Fruit fly (Drosophila melanogaster) whole organism: ENCODE results near the gene Hexo1.

Experiments
- CG8478 ChIP-seq: fragments of >200 bp; optimal IDR thresholded peaks from 2 replicates; lab custom pipeline; 2018; ENCODE audit warnings: inconsistent platforms
- psq ChIP-seq: fragments of >200 bp; optimal IDR thresholded peaks from 2 replicates; lab custom pipeline; 2017
- usp ChIP-seq: fragments of >200 bp; optimal IDR thresholded peaks from 2 replicates; lab custom pipeline; 2017; ENCODE audit warnings: missing biosample characterization, missing genetic modification characterization, mixed read lengths

DNA sequence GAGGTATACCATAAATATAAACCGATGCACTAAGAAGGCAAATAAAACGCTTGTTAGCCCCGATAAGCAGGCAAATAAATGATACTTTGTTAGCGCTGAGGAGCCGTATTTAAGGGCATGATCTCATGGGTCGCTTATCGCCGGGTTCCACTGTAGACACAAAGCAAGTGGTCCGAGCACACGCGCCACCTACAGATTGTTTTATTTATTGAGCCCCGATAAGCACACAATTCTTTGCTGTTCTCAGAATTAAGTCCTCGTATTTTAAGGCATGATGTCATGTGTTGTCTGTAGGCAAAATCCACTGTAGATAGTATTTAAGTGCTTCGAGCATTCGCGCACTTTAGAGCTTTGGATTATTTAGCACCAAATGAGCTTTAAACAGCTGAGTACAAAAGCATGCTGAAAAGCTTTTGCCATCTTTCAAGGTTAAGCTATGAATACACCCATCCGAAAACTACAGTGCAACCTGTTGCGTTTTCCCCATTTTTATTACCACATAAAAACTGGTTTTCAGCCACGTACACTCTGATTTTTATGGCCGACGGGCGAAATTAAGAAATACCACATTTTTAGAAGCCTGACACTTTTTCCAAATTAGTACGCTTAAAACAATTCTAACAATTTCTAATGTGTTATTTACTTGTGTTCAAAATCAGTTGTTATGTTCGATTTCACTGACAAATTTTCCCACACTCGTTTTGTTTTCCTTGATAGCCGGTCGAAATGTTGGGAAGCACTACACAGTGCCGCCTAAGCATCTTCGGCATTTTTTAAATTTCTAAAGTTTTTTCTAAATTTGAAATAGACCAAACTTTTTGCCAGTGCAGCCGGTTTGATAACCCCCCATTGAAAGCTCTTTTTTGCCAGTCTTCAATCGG is 48.8 kb upstream of the Hexo1 start, which contains the start of gene Sqor:
- TF ChIP-seq CG8478 (lab: Kevin White, UChicago) (no peak), psq (lab: Kevin White, UChicago) (no peak), usp (no peak)
